Worm (Caenorhabditis elegans) whole organism, midembryonic: Measurements from ENCODE around the gene cisd-1.

Source experiments
- cog-1 ChIP-seq: sonication (generic microtip); optimal IDR thresholded peaks from 2 replicates; lab custom pipeline; 2016; ENCODE audit warnings: missing genetic modification characterization, missing compliant biosample characterization
- flt-1 ChIP-seq: fragments of 200-800 bp; sonication (Bioruptor generic); IDR thresholded peaks from 2 replicates; pipeline ENCODE4 v1.3.6; 2022; ENCODE audit warnings: missing genetic modification characterization, missing compliant biosample characterization
- med-1 ChIP-seq: sonication (generic microtip); optimal IDR thresholded peaks from 2 replicates; lab custom pipeline; 2017; ENCODE audit warnings: missing genetic modification characterization, mild to moderate bottlenecking, missing compliant biosample characterization, antibody characterized with exemption, missing genetic modification reagents; ENCODE audit not compliant: insufficient read depth
- ref-1 ChIP-seq: fragments of 200-800 bp; sonication (Bioruptor generic); conservative IDR thresholded peaks from 2 replicates; pipeline ENCODE4 v1.3.6; 2022; ENCODE audit warnings: missing genetic modification reagents, missing genetic modification characterization, missing compliant biosample characterization
- tab-1 ChIP-seq: fragments of 200-800 bp; sonication (Bioruptor generic); IDR thresholded peaks from 2 replicates; pipeline ENCODE4 v1.3.6; 2022; ENCODE audit warnings: missing genetic modification characterization, missing compliant biosample characterization
- ztf-23 ChIP-seq: fragments of 200-800 bp; sonication (Bioruptor generic); IDR thresholded peaks from 2 replicates; pipeline ENCODE4 v1.3.6; 2022; ENCODE audit warnings: missing genetic modification reagents, missing genetic modification characterization, missing compliant biosample characterization
- ztf-29 ChIP-seq: fragments of 200-800 bp; sonication (Bioruptor generic); IDR thresholded peaks from 2 replicates; pipeline ENCODE4 v1.3.6; 2022; ENCODE audit warnings: missing genetic modification reagents, missing genetic modification characterization, missing compliant biosample characterization

DNA sequence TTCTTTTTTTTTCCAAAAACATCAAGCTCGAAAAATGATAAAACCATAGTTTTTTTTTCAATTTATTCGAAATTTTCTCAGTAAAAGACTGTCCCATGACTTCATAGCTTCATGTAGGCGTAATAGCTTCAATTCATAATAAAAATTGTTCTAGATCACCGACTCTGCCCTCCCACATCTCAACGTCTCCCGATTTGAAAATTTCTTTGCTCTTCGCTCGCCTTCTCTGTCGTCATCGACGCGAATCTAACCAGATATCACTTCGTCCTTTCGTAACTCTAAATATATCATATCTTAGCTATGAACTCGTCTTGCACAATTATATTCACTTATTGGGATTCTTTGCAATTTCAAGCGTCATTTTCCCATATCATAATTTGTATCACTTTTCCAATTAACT, 45.4 kb upstream of the cisd-1 start, which contains the start of gene srh-44:
- TF ChIP-seq ref-1 (GFP tag; lab: Robert Waterston, UW) (no peak), ztf-29 (GFP tag; lab: Robert Waterston, UW) (no peak), cog-1 (tag; lab: Kevin White, UChicago) (no peak), tab-1 (GFP tag; lab: Robert Waterston, UW) (no peak), flt-1 (GFP tag; lab: Robert Waterston, UW) (no peak), med-1 (GFP tag; lab: Kevin White, UChicago) (no peak), ztf-23 (GFP tag; lab: Robert Waterston, UW) (no peak)
